Fruit fly (Drosophila melanogaster) whole organism, embryonic: Measurements from ENCODE around the gene ND-PDSW.
A peak's percentile ranks its signal among the peaks of the same experiment; 100 is the strongest.

Experiments
- Ada2b ChIP-seq: fragments of 200-800 bp; sonication (Bioruptor generic); IDR thresholded peaks from 2 replicates; pipeline ENCODE4 v1.3.6; 2022; ENCODE audit warnings: missing biosample characterization, missing genetic modification characterization
- Atf6 ChIP-seq: fragments of 200-800 bp; sonication (Bioruptor generic); IDR thresholded peaks from 2 replicates; pipeline ENCODE4 v1.3.6; 2022; ENCODE audit warnings: missing biosample characterization, missing genetic modification characterization
- B-H1 ChIP-seq: fragments of 200-800 bp; sonication (Bioruptor generic); IDR thresholded peaks from 3 replicates; pipeline ENCODE4 v1.3.6; 2022; ENCODE audit warnings: missing biosample characterization, missing genetic modification characterization
- CG1024 ChIP-seq: fragments of 200-800 bp; sonication (Bioruptor generic); IDR thresholded peaks from 2 replicates; pipeline ENCODE4 v1.3.6; 2022; ENCODE audit warnings: missing biosample characterization, missing genetic modification characterization
- CG10321 ChIP-seq: fragments of 200-800 bp; sonication (Bioruptor generic); IDR thresholded peaks from 2 replicates; pipeline ENCODE4 v1.3.6; 2022; ENCODE audit warnings: missing biosample characterization, missing genetic modification characterization
- CG12104 ChIP-seq: fragments of 200-800 bp; sonication (Bioruptor generic); optimal IDR thresholded peaks from 3 replicates; lab custom pipeline; 2016; ENCODE audit warnings: missing biosample characterization, missing genetic modification characterization
- CG12769 ChIP-seq: fragments of 200-800 bp; sonication (Bioruptor generic); optimal IDR thresholded peaks from 2 replicates; lab custom pipeline; 2019; ENCODE audit warnings: missing biosample characterization, mild to moderate bottlenecking, missing genetic modification characterization, moderate library complexity
- CG1529 ChIP-seq: fragments of 200-800 bp; sonication (Bioruptor generic); optimal IDR thresholded peaks from 3 replicates; lab custom pipeline; 2018; ENCODE audit warnings: missing biosample characterization, missing genetic modification characterization
- CG15514 ChIP-seq: fragments of 200-800 bp; sonication (Bioruptor generic); optimal IDR thresholded peaks from 3 replicates; lab custom pipeline; 2017; ENCODE audit warnings: missing biosample characterization, missing genetic modification characterization, mild to moderate bottlenecking, moderate library complexity, missing genetic modification reagents
- CG16779 ChIP-seq: fragments of 200-800 bp; sonication (Bioruptor generic); IDR thresholded peaks from 2 replicates; pipeline ENCODE4 v1.3.6; 2022; ENCODE audit warnings: missing biosample characterization, missing genetic modification characterization
- CG17186 ChIP-seq: fragments of 200-800 bp; sonication (Bioruptor generic); optimal IDR thresholded peaks from 3 replicates; lab custom pipeline; 2017; ENCODE audit warnings: missing biosample characterization, missing genetic modification reagents, missing genetic modification characterization
- CG18619 ChIP-seq: fragments of 200-800 bp; sonication (Bioruptor generic); optimal IDR thresholded peaks from 3 replicates; lab custom pipeline; 2017; ENCODE audit warnings: missing biosample characterization, mild to moderate bottlenecking, missing genetic modification characterization
- CG31441 ChIP-seq: fragments of 200-800 bp; sonication (Bioruptor generic); IDR thresholded peaks from 2 replicates; pipeline ENCODE4 v1.3.6; 2022; ENCODE audit warnings: missing biosample characterization, missing genetic modification characterization
- CG32532 ChIP-seq: fragments of 200-800 bp; sonication (Bioruptor generic); IDR thresholded peaks from 2 replicates; pipeline ENCODE4 v1.3.6; 2022; ENCODE audit warnings: missing biosample characterization, missing genetic modification characterization
- CG34376 ChIP-seq: fragments of 200-800 bp; sonication (Bioruptor generic); optimal IDR thresholded peaks from 2 replicates; lab custom pipeline; 2018; ENCODE audit warnings: missing biosample characterization, mild to moderate bottlenecking, missing genetic modification characterization
- CG7372 ChIP-seq: fragments of 200-800 bp; sonication (Bioruptor generic); IDR thresholded peaks from 2 replicates; pipeline ENCODE4 v1.3.6; 2022; ENCODE audit warnings: missing biosample characterization, missing genetic modification characterization
- CG7556 ChIP-seq: fragments of 200-800 bp; sonication (Bioruptor generic); optimal IDR thresholded peaks from 2 replicates; lab custom pipeline; 2017; ENCODE audit warnings: missing biosample characterization, mild to moderate bottlenecking, missing genetic modification characterization
- CG7786 ChIP-seq: fragments of 200-800 bp; sonication (Bioruptor generic); optimal IDR thresholded peaks from 2 replicates; lab custom pipeline; 2016; ENCODE audit warnings: missing biosample characterization, missing genetic modification characterization
- CG7928 ChIP-seq: fragments of 200-800 bp; sonication (Bioruptor generic); optimal IDR thresholded peaks from 2 replicates; lab custom pipeline; 2017; ENCODE audit warnings: missing biosample characterization, mild to moderate bottlenecking, missing genetic modification characterization
- CG8359 ChIP-seq: fragments of 200-800 bp; sonication (Bioruptor generic); optimal IDR thresholded peaks from 2 replicates; lab custom pipeline; 2017; ENCODE audit warnings: missing biosample characterization, mild to moderate bottlenecking, missing genetic modification characterization, borderline replicate concordance
- Camta ChIP-seq: fragments of 200-800 bp; sonication (Bioruptor generic); optimal IDR thresholded peaks from 2 replicates; lab custom pipeline; 2016; ENCODE audit warnings: missing biosample characterization, missing genetic modification characterization
- Chrac-16 ChIP-seq: fragments of 200-800 bp; sonication (Bioruptor generic); optimal IDR thresholded peaks from 3 replicates; lab custom pipeline; 2016; ENCODE audit warnings: missing biosample characterization, missing genetic modification characterization
- CrebB ChIP-seq: fragments of 200-800 bp; sonication (Bioruptor generic); optimal IDR thresholded peaks from 3 replicates; lab custom pipeline; 2018; ENCODE audit warnings: missing biosample characterization, mild to moderate bottlenecking, missing genetic modification characterization
- Fer3 ChIP-seq: fragments of 200-800 bp; sonication (Bioruptor generic); optimal IDR thresholded peaks from 2 replicates; lab custom pipeline; 2018; ENCODE audit warnings: missing biosample characterization, mild to moderate bottlenecking, missing genetic modification characterization, moderate library complexity
- Hmr ChIP-seq: fragments of 200-800 bp; sonication (Bioruptor generic); optimal IDR thresholded peaks from 3 replicates; lab custom pipeline; 2017; ENCODE audit warnings: mild to moderate bottlenecking, missing biosample characterization, missing genetic modification reagents, missing genetic modification characterization
- Kr ChIP-seq: fragments of 200-800 bp; sonication (Bioruptor generic); optimal IDR thresholded peaks from 2 replicates; lab custom pipeline; 2017; ENCODE audit warnings: missing biosample characterization, mild to moderate bottlenecking, missing genetic modification characterization
- Lim3 ChIP-seq: fragments of 200-800 bp; sonication (Bioruptor generic); IDR thresholded peaks from 2 replicates; pipeline ENCODE4 v1.3.6; 2022; ENCODE audit warnings: missing biosample characterization, missing genetic modification characterization
- Med ChIP-seq: fragments of 200-800 bp; sonication (Bioruptor generic); peaks from one replicate; lab custom pipeline; 2016; ENCODE audit warnings: missing biosample characterization, missing genetic modification characterization, mild to moderate bottlenecking, inconsistent platforms, moderate library complexity
- Poxn ChIP-seq: fragments of 200-800 bp; sonication (Bioruptor generic); IDR thresholded peaks from 2 replicates; pipeline ENCODE4 v1.3.6; 2022; ENCODE audit warnings: missing biosample characterization, missing genetic modification characterization
- Sry-δ ChIP-seq: fragments of 200-800 bp; sonication (Bioruptor generic); optimal IDR thresholded peaks from 2 replicates; lab custom pipeline; 2016; ENCODE audit warnings: missing biosample characterization, missing genetic modification characterization
- Xrp1 ChIP-seq: fragments of 200-800 bp; sonication (Bioruptor generic); IDR thresholded peaks from 2 replicates; pipeline ENCODE4 v1.3.6; 2022; ENCODE audit warnings: missing biosample characterization, missing genetic modification characterization
- ara ChIP-seq: fragments of 200-800 bp; sonication (Bioruptor generic); IDR thresholded peaks from 2 replicates; pipeline ENCODE4 v1.3.6; 2022; ENCODE audit warnings: missing biosample characterization, missing genetic modification characterization
- cg ChIP-seq: fragments of 200-800 bp; sonication (Bioruptor generic); optimal IDR thresholded peaks from 3 replicates; lab custom pipeline; 2019; ENCODE audit warnings: missing biosample characterization, mild to moderate bottlenecking, missing genetic modification characterization, moderate library complexity
- chinmo ChIP-seq: fragments of 200-800 bp; sonication (Bioruptor generic); IDR thresholded peaks from 4 replicates; pipeline ENCODE4 v1.3.6; 2022; ENCODE audit warnings: missing biosample characterization, missing genetic modification characterization; ENCODE audit not compliant: partially characterized antibody
- dmrt11E ChIP-seq: fragments of 200-800 bp; sonication (Bioruptor generic); optimal IDR thresholded peaks from 3 replicates; lab custom pipeline; 2018; ENCODE audit warnings: missing biosample characterization, mild to moderate bottlenecking, missing genetic modification characterization, moderate library complexity
- ewg ChIP-seq: fragments of 200-800 bp; sonication (Bioruptor generic); optimal IDR thresholded peaks from 3 replicates; lab custom pipeline; 2017; ENCODE audit warnings: mild to moderate bottlenecking, missing biosample characterization, missing genetic modification reagents, missing genetic modification characterization
- gfzf ChIP-seq: fragments of 200-800 bp; sonication (Bioruptor generic); optimal IDR thresholded peaks from 2 replicates; lab custom pipeline; 2016; ENCODE audit warnings: missing biosample characterization, mild to moderate bottlenecking, missing genetic modification characterization, moderate library complexity
- hkb ChIP-seq, 2 experiments: fragments of 200-800 bp in 1 of 2; fragments of >200 bp in 1 of 2; sonication (Bioruptor generic) in 1 of 2; IDR thresholded peaks in 1 of 2; optimal IDR thresholded peaks in 1 of 2; 2 replicates each; pipeline versions ENCODE4 v1.3.6 to Lab custom; 2017 to 2022; ENCODE audit warnings: missing biosample characterization in 1 of 2, missing genetic modification characterization in 1 of 2
- lola ChIP-seq, 3 experiments: fragments of >200 bp in 2 of 3; fragments of 200-800 bp in 1 of 3; sonication (Bioruptor generic) in 1 of 3; optimal IDR thresholded peaks; 2 replicates each; lab custom pipeline; 2017 to 2019; ENCODE audit warnings: missing biosample characterization in 3 of 3, missing genetic modification characterization in 3 of 3, mild to moderate bottlenecking in 1 of 3, moderate library complexity in 1 of 3
- maf-S ChIP-seq: fragments of 200-800 bp; sonication (Bioruptor generic); optimal IDR thresholded peaks from 2 replicates; lab custom pipeline; 2016; ENCODE audit warnings: missing biosample characterization, missing genetic modification characterization
- mirr ChIP-seq: fragments of 200-800 bp; sonication (Bioruptor generic); optimal IDR thresholded peaks from 3 replicates; lab custom pipeline; 2018; ENCODE audit warnings: missing biosample characterization, mild to moderate bottlenecking, missing genetic modification characterization
- nerfin-1 ChIP-seq: fragments of 200-800 bp; sonication (Bioruptor generic); optimal IDR thresholded peaks from 3 replicates; lab custom pipeline; 2019; ENCODE audit warnings: missing biosample characterization, mild to moderate bottlenecking, missing genetic modification characterization, moderate library complexity
- prd ChIP-seq, 3 experiments: fragments of >200 bp in 2 of 3; fragments of 200-800 bp in 1 of 3; sonication (Bioruptor generic) in 1 of 3; optimal IDR thresholded peaks in 2 of 3; IDR thresholded peaks in 1 of 3; 2 replicates in 2 of 3; 3 replicates in 1 of 3; pipeline versions ENCODE4 v1.3.6 to Lab custom; 2017 to 2022; ENCODE audit warnings: missing biosample characterization in 1 of 3, missing genetic modification characterization in 1 of 3
- pum ChIP-seq: fragments of 200-800 bp; sonication (Bioruptor generic); optimal IDR thresholded peaks from 2 replicates; lab custom pipeline; 2016; ENCODE audit warnings: missing biosample characterization, missing genetic modification characterization
- ro ChIP-seq: fragments of 200-800 bp; sonication (Bioruptor generic); IDR thresholded peaks from 2 replicates; pipeline ENCODE4 v1.3.6; 2022; ENCODE audit warnings: missing biosample characterization, missing genetic modification characterization
- sd ChIP-seq: fragments of 200-800 bp; sonication (Bioruptor generic); optimal IDR thresholded peaks from 3 replicates; lab custom pipeline; 2018; ENCODE audit warnings: missing biosample characterization, mild to moderate bottlenecking, missing genetic modification characterization, moderate library complexity
- ssp ChIP-seq: fragments of 200-800 bp; sonication (Bioruptor generic); IDR thresholded peaks from 2 replicates; pipeline ENCODE4 v1.3.6; 2022; ENCODE audit warnings: missing biosample characterization, missing genetic modification characterization
- usp ChIP-seq: fragments of >200 bp; optimal IDR thresholded peaks from 2 replicates; lab custom pipeline; 2017; ENCODE audit warnings: missing biosample characterization, missing genetic modification characterization
- vvl ChIP-seq: fragments of 200-800 bp; sonication (Bioruptor generic); IDR thresholded peaks from 2 replicates; pipeline ENCODE4 v1.3.6; 2022; ENCODE audit warnings: missing biosample characterization, missing genetic modification characterization
- zfh2 ChIP-seq: fragments of 200-800 bp; sonication (Bioruptor generic); optimal IDR thresholded peaks from 2 replicates; lab custom pipeline; 2016; ENCODE audit warnings: missing biosample characterization, missing genetic modification characterization

ND-PDSW gene

dm6 chr2L:3435086-3435485 lies 30.9 kb upstream of the ND-PDSW start (continued):
- TF ChIP-seq zfh2 (GFP tag; lab: Kevin White, UChicago) (no peak), nerfin-1 (tag; lab: Kevin White, UChicago) (peak; percentile 7), CG15514 (GFP tag; lab: Kevin White, UChicago) (peak; percentile 9), prd (optimal IDR thresholded peaks at IDR 0.05; lab: Kevin White, UChicago) (no peak), prd (GFP tag; IDR thresholded peaks at IDR 0.05; lab: Robert Waterston, UW) (peak; percentile 76), CG7786 (GFP tag; lab: Kevin White, UChicago) (no peak), CG10321 (GFP tag; lab: Robert Waterston, UW) (no peak), Med (GFP tag; lab: Kevin White, UChicago) (peak; percentile 82), Fer3 (tag; lab: Kevin White, UChicago) (no peak), mirr (GFP tag; lab: Kevin White, UChicago) (no peak), CG31441 (peak; percentile 56), CG7928 (GFP tag; lab: Kevin White, UChicago) (no peak), ara (peak; percentile 58; the same call in 1 of the 2 replicates), pum (GFP tag; lab: Kevin White, UChicago) (peak; percentile 13), ssp (GFP tag; lab: Robert Waterston, UW) (peak; percentile 53; the same call in 1 of the 2 replicates), CG12769 (tag; lab: Kevin White, UChicago) (peak; percentile 19), Poxn (GFP tag; lab: Robert Waterston, UW) (no peak), CG7372 (peak; percentile 34; the same call in 1 of the 2 replicates), Ada2b (GFP tag; lab: Robert Waterston, UW) (peak; percentile 52; the same call in 1 of the 2 replicates), CG32532 (GFP tag; lab: Robert Waterston, UW) (0 out of 2 replicates have a peak, but pooled peaks have one; percentile 25), CG18619 (GFP tag; lab: Kevin White, UChicago) (peak; percentile 1), CG8359 (no peak), hkb (optimal IDR thresholded peaks at IDR 0.05; lab: Kevin White, UChicago) (no peak), hkb (GFP tag; IDR thresholded peaks at IDR 0.05; lab: Robert Waterston, UW) (peak; percentile 67), usp (no peak), B-H1 (no peak), CG34376 (GFP tag; lab: Kevin White, UChicago) (no peak), Hmr (GFP tag; lab: Kevin White, UChicago) (peak; percentile 53), Lim3 (GFP tag; lab: Robert Waterston, UW) (no peak), vvl (GFP tag; lab: Robert Waterston, UW) (peak; percentile 62), Chrac-16 (peak; percentile 26), sd (tag; lab: Kevin White, UChicago) (no peak), CG7556 (GFP tag; lab: Kevin White, UChicago) (peak; percentile 39), Sry-δ (GFP tag; lab: Kevin White, UChicago) (no peak), ro (no peak), chinmo (no peak), CG12104 (no peak), CG1529 (GFP tag; lab: Kevin White, UChicago) (no peak), gfzf (GFP tag; lab: Kevin White, UChicago) (no peak), cg (GFP tag; lab: Kevin White, UChicago) (no peak), lola (GFP tag; optimal IDR thresholded peaks at IDR 0.05; lab: Kevin White, UChicago) (peak in 1 of 3 experiments; percentile 49), CG1024 (GFP tag; lab: Robert Waterston, UW) (peak; percentile 40; the same call in 1 of the 2 replicates), maf-S (GFP tag; lab: Kevin White, UChicago) (no peak), CrebB (no peak), dmrt11E (tag; lab: Kevin White, UChicago) (peak; percentile 60), Xrp1 (GFP tag; lab: Robert Waterston, UW) (peak; percentile 63), Camta (GFP tag; lab: Kevin White, UChicago) (peak; percentile 9), Kr (GFP tag; lab: Kevin White, UChicago) (no peak), CG17186 (GFP tag; lab: Kevin White, UChicago) (no peak), ewg (GFP tag; lab: Kevin White, UChicago) (peak; percentile 47), Atf6 (no peak), CG16779 (GFP tag; lab: Robert Waterston, UW) (no peak)
